Worm (Caenorhabditis elegans) whole organism, L4/young adult: ENCODE measurements around the gene cnc-9.

Experiments used
- dao-5 ChIP-seq: sonication (generic microtip); optimal IDR thresholded peaks from 2 replicates; lab custom pipeline; 2016; ENCODE audit warnings: missing genotype, missing genetic modification characterization, moderate library complexity, missing compliant biosample characterization
- him-1 ChIP-seq: sonication (generic microtip); optimal IDR thresholded peaks from 2 replicates; lab custom pipeline; 2016; ENCODE audit warnings: missing genotype, missing genetic modification reagents, missing genetic modification characterization, missing compliant biosample characterization

DNA sequence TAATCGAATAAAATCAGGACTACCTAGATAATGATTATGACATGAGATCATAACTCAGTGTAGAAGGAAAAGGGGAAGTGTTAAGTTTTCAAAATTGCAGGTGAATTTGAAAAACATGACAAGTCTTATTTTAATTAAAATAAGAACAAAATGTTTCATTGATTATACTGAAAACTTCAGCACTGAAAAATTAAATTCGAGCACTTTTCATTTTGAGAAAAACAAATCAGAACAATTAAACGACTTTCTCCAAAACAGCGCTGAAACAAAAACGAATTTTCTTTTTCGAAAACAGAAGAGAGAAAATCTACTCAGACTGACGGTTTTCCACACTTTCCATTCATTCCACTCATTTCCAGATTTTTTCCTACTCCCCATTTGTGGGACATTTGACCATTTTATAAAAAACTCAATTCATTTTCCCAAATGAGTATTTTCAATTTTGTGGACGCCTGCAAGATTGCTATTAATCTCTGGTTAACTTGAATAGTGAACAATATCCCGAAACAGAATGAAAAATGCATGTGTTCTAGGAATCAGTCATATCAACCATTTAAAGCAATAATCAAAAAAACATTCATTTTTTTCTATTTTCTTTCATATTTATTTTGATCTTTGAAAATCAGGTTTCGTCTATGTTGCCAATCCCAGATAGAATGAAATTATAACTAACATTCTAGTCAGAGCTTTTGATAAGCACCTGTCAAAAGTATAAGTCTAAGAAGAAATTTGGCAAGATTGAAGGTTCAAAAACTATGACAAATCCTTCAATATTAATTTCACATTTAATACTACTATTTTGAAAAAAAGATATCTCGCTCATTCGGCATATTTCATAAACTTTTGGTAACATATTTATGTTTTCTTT, 47.6 kb downstream of the cnc-9 start, which contains the start of the genes srh-231 and srh-275:
- no peak for TF ChIP-seq dao-5
- no peak for TF ChIP-seq him-1
